Fruit fly (Drosophila melanogaster) whole organism, embryonic: Measurements from ENCODE around the gene CG13373.

Experiments
- CG10209 ChIP-seq: fragments of 200-800 bp; sonication (Bioruptor generic); optimal IDR thresholded peaks from 3 replicates; lab custom pipeline; 2017; ENCODE audit warnings: missing biosample characterization, mild to moderate bottlenecking, missing genetic modification characterization, missing genetic modification reagents
- CG10267 ChIP-seq: fragments of 200-800 bp; sonication (Bioruptor generic); optimal IDR thresholded peaks from 2 replicates; lab custom pipeline; 2018; ENCODE audit warnings: missing biosample characterization, mild to moderate bottlenecking, missing genetic modification characterization, moderate library complexity
- CG10959 ChIP-seq: fragments of 200-800 bp; sonication (Bioruptor generic); IDR thresholded peaks from 2 replicates; pipeline ENCODE4 v1.3.6; 2022; ENCODE audit warnings: missing biosample characterization, missing genetic modification characterization
- CG10979 ChIP-seq: fragments of 200-800 bp; sonication (Bioruptor generic); optimal IDR thresholded peaks from 2 replicates; lab custom pipeline; 2018; ENCODE audit warnings: missing biosample characterization, mild to moderate bottlenecking, missing genetic modification characterization, moderate library complexity
- CG1233 ChIP-seq: fragments of 200-800 bp; sonication (Bioruptor generic); optimal IDR thresholded peaks from 4 replicates; lab custom pipeline; 2018; ENCODE audit warnings: missing biosample characterization, mild to moderate bottlenecking, missing genetic modification characterization
- CG12391 ChIP-seq: fragments of 200-800 bp; sonication (Bioruptor generic); optimal IDR thresholded peaks from 3 replicates; lab custom pipeline; 2018; ENCODE audit warnings: missing biosample characterization, mild to moderate bottlenecking, missing genetic modification characterization, moderate library complexity
- CG13775 ChIP-seq: fragments of 200-800 bp; sonication (Bioruptor generic); optimal IDR thresholded peaks from 3 replicates; lab custom pipeline; 2017; ENCODE audit warnings: missing biosample characterization, mild to moderate bottlenecking, missing genetic modification characterization
- CG1529 ChIP-seq: fragments of 200-800 bp; sonication (Bioruptor generic); optimal IDR thresholded peaks from 3 replicates; lab custom pipeline; 2018; ENCODE audit warnings: missing biosample characterization, missing genetic modification characterization
- CG16815 ChIP-seq: fragments of 200-800 bp; sonication (Bioruptor generic); optimal IDR thresholded peaks from 3 replicates; lab custom pipeline; 2017; ENCODE audit warnings: missing biosample characterization, mild to moderate bottlenecking, missing genetic modification characterization
- CG17361 ChIP-seq: fragments of 200-800 bp; sonication (Bioruptor generic); IDR thresholded peaks from 3 replicates; pipeline ENCODE4 v1.3.6; 2022; ENCODE audit warnings: missing biosample characterization, missing genetic modification characterization
- CG18262 ChIP-seq: fragments of 200-800 bp; optimal IDR thresholded peaks from 3 replicates; lab custom pipeline; 2019; ENCODE audit warnings: missing biosample characterization, mild to moderate bottlenecking, missing genetic modification characterization, moderate library complexity
- CG2712 ChIP-seq: fragments of 200-800 bp; optimal IDR thresholded peaks from 3 replicates; lab custom pipeline; 2019; ENCODE audit warnings: missing biosample characterization, mild to moderate bottlenecking, missing genetic modification characterization, moderate library complexity
- CG30431 ChIP-seq: fragments of 200-800 bp; sonication (Bioruptor generic); optimal IDR thresholded peaks from 2 replicates; lab custom pipeline; 2017; ENCODE audit warnings: missing biosample characterization, missing genetic modification characterization
- CG3065 ChIP-seq: fragments of 200-800 bp; sonication (Bioruptor generic); optimal IDR thresholded peaks from 2 replicates; lab custom pipeline; 2016; ENCODE audit warnings: missing biosample characterization, missing genetic modification characterization
- CG4404 ChIP-seq: fragments of 200-800 bp; sonication (Bioruptor generic); IDR thresholded peaks from 2 replicates; pipeline ENCODE4 v1.3.6; 2022; ENCODE audit warnings: missing biosample characterization, missing genetic modification characterization
- CG4424 ChIP-seq: fragments of 200-800 bp; sonication (Bioruptor generic); optimal IDR thresholded peaks from 3 replicates; lab custom pipeline; 2016; ENCODE audit warnings: missing biosample characterization, missing genetic modification characterization
- CG6689 ChIP-seq: fragments of 200-800 bp; sonication (Bioruptor generic); IDR thresholded peaks from 2 replicates; pipeline ENCODE4 v1.3.6; 2022; ENCODE audit warnings: missing biosample characterization, missing genetic modification characterization
- CG7745 ChIP-seq: fragments of 200-800 bp; sonication (Bioruptor generic); optimal IDR thresholded peaks from 2 replicates; lab custom pipeline; 2018; ENCODE audit warnings: missing biosample characterization, mild to moderate bottlenecking, missing genetic modification characterization, moderate library complexity
- CG7839 ChIP-seq: fragments of 200-800 bp; sonication (Bioruptor generic); optimal IDR thresholded peaks from 3 replicates; lab custom pipeline; 2018; ENCODE audit warnings: missing biosample characterization, mild to moderate bottlenecking, missing genetic modification characterization, moderate library complexity
- CG8359 ChIP-seq: fragments of 200-800 bp; sonication (Bioruptor generic); optimal IDR thresholded peaks from 2 replicates; lab custom pipeline; 2017; ENCODE audit warnings: missing biosample characterization, mild to moderate bottlenecking, missing genetic modification characterization, borderline replicate concordance
- CG8924 ChIP-seq: fragments of 200-800 bp; optimal IDR thresholded peaks from 3 replicates; lab custom pipeline; 2019; ENCODE audit warnings: missing biosample characterization, mild to moderate bottlenecking, missing genetic modification characterization, moderate library complexity
- CG9727 ChIP-seq: fragments of 200-800 bp; sonication (Bioruptor generic); optimal IDR thresholded peaks from 3 replicates; lab custom pipeline; 2017; ENCODE audit warnings: missing biosample characterization, mild to moderate bottlenecking, missing genetic modification characterization
- CTCF ChIP-seq: fragments of 200-800 bp; sonication (Bioruptor generic); optimal IDR thresholded peaks from 2 replicates; lab custom pipeline; 2017; ENCODE audit warnings: missing biosample characterization, mild to moderate bottlenecking, missing genetic modification characterization, moderate library complexity
- Chrac-16 ChIP-seq: fragments of 200-800 bp; sonication (Bioruptor generic); optimal IDR thresholded peaks from 3 replicates; lab custom pipeline; 2016; ENCODE audit warnings: missing biosample characterization, missing genetic modification characterization
- CoRest ChIP-seq: fragments of 200-800 bp; sonication (Bioruptor generic); optimal IDR thresholded peaks from 3 replicates; lab custom pipeline; 2018; ENCODE audit warnings: missing biosample characterization, mild to moderate bottlenecking, missing genetic modification characterization, moderate library complexity
- D ChIP-seq, 2 experiments: fragments of 200-800 bp in 1 of 2; fragments of >200 bp in 1 of 2; sonication (Bioruptor generic) in 1 of 2; optimal IDR thresholded peaks; 2 replicates in 1 of 2; 3 replicates in 1 of 2; lab custom pipeline; 2017; ENCODE audit warnings: mild to moderate bottlenecking in 1 of 2, missing biosample characterization in 1 of 2, missing genetic modification characterization in 1 of 2, missing genetic modification reagents in 1 of 2
- Dref ChIP-seq: fragments of 200-800 bp; sonication (Bioruptor generic); IDR thresholded peaks from 2 replicates; pipeline ENCODE4 v1.3.6; 2022; ENCODE audit warnings: missing biosample characterization, missing genetic modification characterization
- Sox100B ChIP-seq: fragments of 200-800 bp; sonication (Bioruptor generic); optimal IDR thresholded peaks from 3 replicates; lab custom pipeline; 2018; ENCODE audit warnings: missing biosample characterization, mild to moderate bottlenecking, missing genetic modification characterization
- Spps ChIP-seq: fragments of 200-800 bp; sonication (Bioruptor generic); optimal IDR thresholded peaks from 2 replicates; lab custom pipeline; 2018; ENCODE audit warnings: missing biosample characterization, mild to moderate bottlenecking, missing genetic modification characterization
- Ssrp ChIP-seq: fragments of 200-800 bp; sonication (Bioruptor generic); optimal IDR thresholded peaks from 2 replicates; lab custom pipeline; 2018; ENCODE audit warnings: missing biosample characterization, mild to moderate bottlenecking, missing genetic modification characterization, moderate library complexity
- Xbp1 ChIP-seq: fragments of 200-800 bp; sonication (Bioruptor generic); optimal IDR thresholded peaks from 3 replicates; lab custom pipeline; 2016; ENCODE audit warnings: missing biosample characterization, mild to moderate bottlenecking, missing genetic modification characterization
- ara ChIP-seq: fragments of 200-800 bp; sonication (Bioruptor generic); IDR thresholded peaks from 2 replicates; pipeline ENCODE4 v1.3.6; 2022; ENCODE audit warnings: missing biosample characterization, missing genetic modification characterization
- dmrt99B ChIP-seq: fragments of 200-800 bp; sonication (Bioruptor generic); optimal IDR thresholded peaks from 2 replicates; lab custom pipeline; 2018; ENCODE audit warnings: missing biosample characterization, mild to moderate bottlenecking, missing genetic modification characterization, moderate library complexity
- ewg ChIP-seq: fragments of 200-800 bp; sonication (Bioruptor generic); optimal IDR thresholded peaks from 3 replicates; lab custom pipeline; 2017; ENCODE audit warnings: mild to moderate bottlenecking, missing biosample characterization, missing genetic modification reagents, missing genetic modification characterization
- gcm ChIP-seq: fragments of 200-800 bp; sonication (Bioruptor generic); optimal IDR thresholded peaks from 2 replicates; lab custom pipeline; 2019; ENCODE audit warnings: missing biosample characterization, mild to moderate bottlenecking, missing genetic modification characterization, moderate library complexity
- grau ChIP-seq: fragments of 200-800 bp; optimal IDR thresholded peaks from 3 replicates; lab custom pipeline; 2019; ENCODE audit warnings: missing biosample characterization, mild to moderate bottlenecking, missing genetic modification characterization, moderate library complexity
- h ChIP-seq: fragments of >200 bp; optimal IDR thresholded peaks from 2 replicates; lab custom pipeline; 2017
- nerfin-1 ChIP-seq: fragments of 200-800 bp; sonication (Bioruptor generic); optimal IDR thresholded peaks from 3 replicates; lab custom pipeline; 2019; ENCODE audit warnings: missing biosample characterization, mild to moderate bottlenecking, missing genetic modification characterization, moderate library complexity
- pfk ChIP-seq: fragments of 200-800 bp; sonication (Bioruptor generic); optimal IDR thresholded peaks from 2 replicates; lab custom pipeline; 2018; ENCODE audit warnings: missing biosample characterization, mild to moderate bottlenecking, missing genetic modification characterization, moderate library complexity
- prd ChIP-seq, 3 experiments: fragments of >200 bp in 2 of 3; fragments of 200-800 bp in 1 of 3; sonication (Bioruptor generic) in 1 of 3; optimal IDR thresholded peaks in 2 of 3; IDR thresholded peaks in 1 of 3; 2 replicates in 2 of 3; 3 replicates in 1 of 3; pipeline versions ENCODE4 v1.3.6 to Lab custom; 2017 to 2022; ENCODE audit warnings: missing biosample characterization in 1 of 3, missing genetic modification characterization in 1 of 3
- row ChIP-seq: fragments of 200-800 bp; sonication (Bioruptor generic); IDR thresholded peaks from 3 replicates; pipeline ENCODE4 v1.3.6; 2022; ENCODE audit warnings: missing biosample characterization, missing genetic modification characterization
- run ChIP-seq: fragments of 200-800 bp; sonication (Bioruptor generic); optimal IDR thresholded peaks from 3 replicates; lab custom pipeline; 2018; ENCODE audit warnings: missing biosample characterization, mild to moderate bottlenecking, missing genetic modification characterization
- sqz ChIP-seq: fragments of 200-800 bp; sonication (Bioruptor generic); optimal IDR thresholded peaks from 3 replicates; lab custom pipeline; 2018; ENCODE audit warnings: missing biosample characterization, mild to moderate bottlenecking, missing genetic modification characterization
- stwl ChIP-seq: fragments of 200-800 bp; sonication (Bioruptor generic); optimal IDR thresholded peaks from 3 replicates; lab custom pipeline; 2018; ENCODE audit warnings: missing biosample characterization, mild to moderate bottlenecking, missing genetic modification characterization, moderate library complexity
- tgo ChIP-seq: fragments of 200-800 bp; sonication (Bioruptor generic); IDR thresholded peaks from 3 replicates; pipeline ENCODE4 v1.3.6; 2022; ENCODE audit warnings: missing biosample characterization, missing genetic modification characterization
- tio ChIP-seq: fragments of 200-800 bp; sonication (Bioruptor generic); optimal IDR thresholded peaks from 2 replicates; lab custom pipeline; 2017; ENCODE audit warnings: missing biosample characterization, missing genetic modification characterization, inconsistent platforms
- twi ChIP-seq: fragments of 200-800 bp; optimal IDR thresholded peaks from 2 replicates; lab custom pipeline; 2019; ENCODE audit warnings: missing biosample characterization, mild to moderate bottlenecking, missing genetic modification characterization, moderate library complexity
- zen ChIP-seq: fragments of 200-800 bp; sonication (Bioruptor generic); optimal IDR thresholded peaks from 3 replicates; lab custom pipeline; 2018; ENCODE audit warnings: missing biosample characterization, mild to moderate bottlenecking, missing genetic modification characterization, moderate library complexity
- zf30C ChIP-seq: fragments of 200-800 bp; sonication (Bioruptor generic); optimal IDR thresholded peaks from 3 replicates; lab custom pipeline; 2018; ENCODE audit warnings: missing biosample characterization, mild to moderate bottlenecking, missing genetic modification characterization
- zfh1 ChIP-seq: fragments of 200-800 bp; sonication (Bioruptor generic); IDR thresholded peaks from 3 replicates; pipeline ENCODE4 v1.3.6; 2022; ENCODE audit warnings: missing biosample characterization, missing genetic modification characterization

The CG13373 gene

DNA sequence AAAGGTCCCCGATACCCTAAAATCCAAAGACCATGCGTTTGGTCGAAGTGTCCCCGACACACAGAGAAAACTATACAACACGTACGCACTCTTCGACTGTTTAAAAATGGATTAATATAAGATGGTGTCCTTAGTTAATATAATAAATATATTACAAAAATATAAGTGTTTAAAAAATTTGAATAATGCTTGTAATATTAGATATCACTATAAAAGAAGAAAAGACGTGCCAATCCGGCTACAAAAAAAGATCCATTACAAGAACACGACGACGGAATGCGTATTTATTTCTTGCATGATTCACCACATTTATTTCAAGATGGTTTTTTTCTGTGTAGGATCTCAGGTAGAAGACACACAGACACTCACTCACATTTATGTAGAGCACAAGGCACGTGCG lies 19.0 kb upstream of the CG13373 start:
- peak; percentile 30 for TF ChIP-seq tio (GFP tag; lab: Kevin White, UChicago)
- peak; percentile 60 for TF ChIP-seq CG8924
- peak; percentile 21 for TF ChIP-seq nerfin-1 (tag; lab: Kevin White, UChicago)
- TF ChIP-seq CG13775 (GFP tag; lab: Kevin White, UChicago): peak; percentile 52
- TF ChIP-seq CG17361 (GFP tag; lab: Robert Waterston, UW): peak; percentile 68
- TF ChIP-seq CG30431: peak; percentile 8
- TF ChIP-seq row: peak; percentile 52; the same call in 2 of the 3 replicates
- peak; percentile 28 for TF ChIP-seq Chrac-16 (GFP tag; lab: Kevin White, UChicago)
- TF ChIP-seq Ssrp (tag; lab: Kevin White, UChicago): peak; percentile 34
- TF ChIP-seq D (optimal IDR thresholded peaks at IDR 0.05; lab: Kevin White, UChicago): no peak
- peak; percentile 45 for TF ChIP-seq D (GFP tag; optimal IDR thresholded peaks at IDR 0.05; lab: Kevin White, UChicago)
- TF ChIP-seq CG2712 (tag; lab: Kevin White, UChicago): peak; percentile 82
- peak; percentile 93 for TF ChIP-seq zf30C (GFP tag; lab: Kevin White, UChicago)
- TF ChIP-seq CG4404 (GFP tag; lab: Robert Waterston, UW): peak; percentile 79
- no peak for TF ChIP-seq CG7745
- TF ChIP-seq CG10979 (tag; lab: Kevin White, UChicago): peak; percentile 77
- TF ChIP-seq CG1233 (GFP tag; lab: Kevin White, UChicago): peak; percentile 26
- no peak for TF ChIP-seq CTCF
- peak; percentile 11 for TF ChIP-seq stwl
- TF ChIP-seq zen (tag; lab: Kevin White, UChicago): peak; percentile 76
- TF ChIP-seq run (tag; lab: Kevin White, UChicago): no peak
- no peak for TF ChIP-seq Dref (GFP tag; lab: Robert Waterston, UW)
- TF ChIP-seq CG16815 (GFP tag; lab: Kevin White, UChicago): peak; percentile 49
- no peak for TF ChIP-seq CG3065 (GFP tag; lab: Kevin White, UChicago)
- TF ChIP-seq CG4424 (GFP tag; lab: Kevin White, UChicago): peak; percentile 13
- peak; percentile 21 for TF ChIP-seq CoRest
- 0 out of 2 replicates have a peak, but pooled peaks have one; percentile 17 for TF ChIP-seq ara (GFP tag; lab: Robert Waterston, UW)
- no peak for TF ChIP-seq tgo
- TF ChIP-seq dmrt99B (tag; lab: Kevin White, UChicago): no peak
- peak; percentile 9 for TF ChIP-seq Sox100B
- TF ChIP-seq CG6689: 0 out of 2 replicates have a peak, but pooled peaks have one; percentile 7
- TF ChIP-seq gcm: peak; percentile 34
- TF ChIP-seq CG7839 (tag; lab: Kevin White, UChicago): peak; percentile 44
- no peak for TF ChIP-seq pfk (GFP tag; lab: Kevin White, UChicago)
- TF ChIP-seq grau (tag; lab: Kevin White, UChicago): peak; percentile 36
- peak; percentile 50 for TF ChIP-seq CG12391 (tag; lab: Kevin White, UChicago)
- no peak for TF ChIP-seq Xbp1
- TF ChIP-seq zfh1 (GFP tag; lab: Robert Waterston, UW): peak; percentile 51; the same call in 1 of the 3 replicates
- TF ChIP-seq CG9727 (GFP tag; lab: Kevin White, UChicago): peak; percentile 85
- peak; percentile 19 for TF ChIP-seq Spps (tag; lab: Kevin White, UChicago)
- TF ChIP-seq CG8359 (GFP tag; lab: Kevin White, UChicago): no peak
- no peak for TF ChIP-seq CG1529 (GFP tag; lab: Kevin White, UChicago)
- peak; percentile 33 for TF ChIP-seq CG10209 (GFP tag; lab: Kevin White, UChicago)
- peak; percentile 83 for TF ChIP-seq CG18262 (tag; lab: Kevin White, UChicago)
- TF ChIP-seq CG10267 (tag; lab: Kevin White, UChicago): peak; percentile 68
- no peak for TF ChIP-seq h (lab: Kevin White, UChicago)
- no peak for TF ChIP-seq prd (optimal IDR thresholded peaks at IDR 0.05; lab: Kevin White, UChicago)
- TF ChIP-seq prd (GFP tag; IDR thresholded peaks at IDR 0.05; lab: Robert Waterston, UW): peak; percentile 58; the same call in 1 of the 3 replicates
- TF ChIP-seq twi (tag; lab: Kevin White, UChicago): peak; percentile 18
- peak; percentile 18 for TF ChIP-seq sqz (GFP tag; lab: Kevin White, UChicago)
- TF ChIP-seq ewg (GFP tag; lab: Kevin White, UChicago): no peak
- 0 out of 2 replicates have a peak, but pooled peaks have one; percentile 39 for TF ChIP-seq CG10959 (GFP tag; lab: Robert Waterston, UW)
